Worm (Caenorhabditis elegans): ENCODE results near the gene del-7.

del-7 gene

DNA sequence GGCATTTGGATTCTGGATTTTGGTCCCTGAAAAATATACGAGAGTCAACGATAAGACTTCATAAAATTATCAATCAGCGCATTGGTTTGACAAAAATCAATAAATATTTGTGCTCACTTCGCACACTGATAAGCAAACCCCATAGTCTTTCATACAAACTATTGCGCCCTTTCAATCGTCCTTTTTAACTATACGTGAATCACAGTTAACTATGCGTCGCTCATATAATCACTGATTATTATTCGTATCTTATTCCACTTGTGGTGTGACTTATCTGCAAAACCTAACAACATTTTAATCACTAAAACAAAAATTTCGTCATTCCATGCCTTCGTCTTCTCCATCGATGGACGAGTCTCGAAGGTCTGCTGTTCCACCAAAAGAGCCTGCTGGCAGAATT is 49.4 kb upstream of the del-7 start, which contains the start of gene nhr-8 (continued):
- TF ChIP-seq hlh-30 (tag; optimal IDR thresholded peaks at IDR 0.05; ENCODE audit: insufficient read depth) (peak; percentile 23), ceh-20 (GFP tag; IDR thresholded peaks at IDR 0.05) (no peak), unc-130 (GFP tag; optimal IDR thresholded peaks at IDR 0.05) (no peak), duxl-1 (tag; optimal IDR thresholded peaks at IDR 0.05; ENCODE audit: poor library complexity) (no peak), ceh-82 (tag; optimal IDR thresholded peaks at IDR 0.05) (no peak), jun-1 (tag; optimal IDR thresholded peaks at IDR 0.05) (no peak), F26F4.8 (GFP tag; conservative IDR thresholded peaks at IDR 0.05) (no peak), zip-11 (GFP tag; IDR thresholded peaks at IDR 0.05) (no peak), dmd-9 (GFP tag; IDR thresholded peaks at IDR 0.05) (no peak), mxl-2 (GFP tag; conservative IDR thresholded peaks at IDR 0.05) (no peak), tra-1 (GFP tag; IDR thresholded peaks at IDR 0.05) (peak; percentile 58; the same call in 1 of the 2 replicates), F49E8.2 (tag; optimal IDR thresholded peaks at IDR 0.05; ENCODE audit: borderline replicate concordance) (no peak), spr-3 (GFP tag; optimal IDR thresholded peaks at IDR 0.05) (no peak), Y75B8A.6 (GFP tag; IDR thresholded peaks at IDR 0.05) (no peak), nhr-102 (tag; optimal IDR thresholded peaks at IDR 0.05) (peak; percentile 40), fos-1 (tag; optimal IDR thresholded peaks at IDR 0.05) (no peak), ztf-7 (tag; optimal IDR thresholded peaks at IDR 0.05) (peak; percentile 2), nhr-25 (tag; optimal IDR thresholded peaks at IDR 0.05; ENCODE audit: borderline replicate concordance, insufficient read depth) (no peak), T20F7.1 (GFP tag; optimal IDR thresholded peaks at IDR 0.05) (peak; percentile 51), php-3 (GFP tag; IDR thresholded peaks at IDR 0.05) (peak; percentile 81), set-16 (GFP tag; IDR thresholded peaks at IDR 0.05) (no peak), dpl-1 (GFP tag; optimal IDR thresholded peaks at IDR 0.05) (no peak), mes-2 (tag; optimal IDR thresholded peaks at IDR 0.05; ENCODE audit: poor library complexity, severe bottlenecking) (peak; percentile 17), daf-12 (tag; optimal IDR thresholded peaks at IDR 0.05) (no peak), mxl-3 (GFP tag; optimal IDR thresholded peaks at IDR 0.05) (peak; percentile 26), ZK546.5 (tag; optimal IDR thresholded peaks at IDR 0.05) (no peak), nhr-41 (GFP tag; IDR thresholded peaks at IDR 0.05) (no peak), nhr-42 (GFP tag; IDR thresholded peaks at IDR 0.05) (no peak), dve-1 (tag; optimal IDR thresholded peaks at IDR 0.05; ENCODE audit: insufficient read depth) (peak; percentile 92)

DNA sequence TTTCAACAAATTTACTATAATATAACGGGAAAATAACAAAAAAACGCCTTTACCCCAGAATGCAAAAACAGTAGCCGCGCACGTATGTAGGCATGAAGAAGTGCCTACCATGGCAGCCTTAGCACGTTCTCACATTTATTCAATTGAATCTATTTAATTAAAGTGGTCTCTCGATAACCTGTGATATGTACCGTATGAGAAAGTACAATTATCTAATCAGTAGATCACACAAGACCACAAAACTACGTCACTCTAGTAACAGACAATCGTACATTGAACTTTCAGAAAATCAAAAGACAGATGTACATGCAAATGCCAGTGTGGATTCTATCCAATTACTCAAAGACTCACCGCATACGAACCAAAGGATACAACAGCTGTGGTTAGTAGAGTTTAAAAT is 48.0 kb upstream of the del-7 start:
- peak; percentile 6 for TF ChIP-seq hlh-11 (tag; optimal IDR thresholded peaks at IDR 0.05)
- peak; percentile 3 for TF ChIP-seq nhr-28 (tag; optimal IDR thresholded peaks at IDR 0.05)
- no peak for TF ChIP-seq unc-130 (GFP tag; optimal IDR thresholded peaks at IDR 0.05)
- TF ChIP-seq daf-16 (GFP tag; optimal IDR thresholded peaks at IDR 0.05) = no peak
- TF ChIP-seq daf-16 (tag; optimal IDR thresholded peaks at IDR 0.05) = peak; percentile 13
- no peak for TF ChIP-seq nhr-111 (GFP tag; optimal IDR thresholded peaks at IDR 0.05)
- peak; percentile 3 for TF ChIP-seq pqm-1 (tag; optimal IDR thresholded peaks at IDR 0.05)
- peak; percentile 93 for TF ChIP-seq aha-1 (tag)
- no peak for TF ChIP-seq duxl-1 (tag; optimal IDR thresholded peaks at IDR 0.05; ENCODE audit: poor library complexity)
- peak; percentile 39 for TF ChIP-seq dve-1 (tag; optimal IDR thresholded peaks at IDR 0.05; ENCODE audit: insufficient read depth)
- TF ChIP-seq hif-1 (tag; optimal IDR thresholded peaks at IDR 0.05) = no peak

DNA sequence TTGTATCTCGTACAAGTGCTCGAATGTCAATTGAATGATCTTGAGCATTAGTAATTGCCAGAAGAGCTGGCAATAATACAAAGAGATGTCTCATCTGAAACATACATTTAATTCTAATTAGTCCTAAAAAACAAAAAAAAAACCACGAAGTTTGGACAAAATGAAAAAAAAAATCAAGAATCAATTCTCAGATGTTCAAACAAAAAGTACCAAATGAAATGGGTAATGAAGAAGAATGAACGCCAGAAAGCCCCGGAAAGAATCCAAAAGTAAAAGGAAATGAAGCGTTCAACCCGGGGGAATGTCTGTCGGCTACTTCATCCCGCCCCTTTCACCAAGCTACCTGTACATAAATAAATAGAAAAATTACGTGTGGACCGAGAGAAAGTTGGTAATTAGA is 42.3 kb upstream of the del-7 start, which contains the start of gene F33D4.6:
Gene F33D4.6 (minus strand): TSS at position 101 of the 400 bp plus-strand sequence.
- TF ChIP-seq nhr-111 (GFP tag; optimal IDR thresholded peaks at IDR 0.05) (no peak), madf-9 (GFP tag; conservative IDR thresholded peaks at IDR 0.05) (no peak), nhr-77 (tag; optimal IDR thresholded peaks at IDR 0.05) (no peak), F10B5.3 (tag; optimal IDR thresholded peaks at IDR 0.05) (no peak), jun-1 (tag; optimal IDR thresholded peaks at IDR 0.05) (no peak), arid-1 (GFP tag; conservative IDR thresholded peaks at IDR 0.05) (no peak), ctbp-1 (GFP tag; IDR thresholded peaks at IDR 0.05) (no peak), ceh-32 (tag; optimal IDR thresholded peaks at IDR 0.05; ENCODE audit: poor library complexity) (no peak)

All from whole organism, L4 larva.